Fruit fly (Drosophila melanogaster) whole organism: ENCODE results near the gene CG18404.

Experiments used
- CG8478 ChIP-seq: fragments of >200 bp; optimal IDR thresholded peaks from 2 replicates; lab custom pipeline; 2018; ENCODE audit warnings: inconsistent platforms
- Dll ChIP-seq: fragments of >200 bp; optimal IDR thresholded peaks from 2 replicates; lab custom pipeline; 2017
- EcR ChIP-seq, 2 experiments: fragments of >200 bp; optimal IDR thresholded peaks; 2 replicates each; lab custom pipeline; 2017; ENCODE audit warnings: missing biosample characterization in 2 of 2, missing genetic modification characterization in 2 of 2, missing genetic modification reagents in 2 of 2
- pan ChIP-seq: fragments of >200 bp; optimal IDR thresholded peaks from 2 replicates; lab custom pipeline; 2017
- psq ChIP-seq: fragments of >200 bp; optimal IDR thresholded peaks from 2 replicates; lab custom pipeline; 2017
- usp ChIP-seq: fragments of >200 bp; optimal IDR thresholded peaks from 2 replicates; lab custom pipeline; 2017; ENCODE audit warnings: missing biosample characterization, missing genetic modification characterization, mixed read lengths

- TF ChIP-seq EcR (GFP tag; optimal IDR thresholded peaks at IDR 0.05; lab: Kevin White, UChicago) (no peak), psq (lab: Kevin White, UChicago) (no peak), CG8478 (lab: Kevin White, UChicago) (no peak), pan (lab: Kevin White, UChicago) (no peak), usp (no peak), Dll (lab: Kevin White, UChicago) (no peak)
Observed at dm6 chr3R:30296840-30297239, 43.9 kb downstream of the CG18404 start.
